Fruit fly (Drosophila melanogaster) whole organism, adult: ENCODE data around the gene hng3.

Source experiments
- Crg-1 ChIP-seq: fragments of 200-800 bp; sonication (Bioruptor generic); optimal IDR thresholded peaks from 2 replicates; lab custom pipeline; 2016; ENCODE audit warnings: missing biosample characterization, missing genetic modification characterization
- cnc ChIP-seq, 2 experiments: fragments of >200 bp; optimal IDR thresholded peaks; 2 replicates each; lab custom pipeline; 2017

dm6 chr3L:760201-760600 lies 4.9 kb upstream of the hng3 start:
- TF ChIP-seq Crg-1 (GFP tag; lab: Kevin White, UChicago), result no peak
- TF ChIP-seq cnc (optimal IDR thresholded peaks at IDR 0.05; lab: Kevin White, UChicago), result no peak
